Fruit fly (Drosophila melanogaster) S2 (cell line): ENCODE measurements around the gene hook.

Experiments
- CG8478 ChIP-seq: fragments of >200 bp; optimal IDR thresholded peaks from 2 replicates; lab custom pipeline; 2018
- CTCF ChIP-seq, 2 experiments: fragments of >200 bp; optimal IDR thresholded peaks; 2 replicates each; lab custom pipeline; 2018

DNA sequence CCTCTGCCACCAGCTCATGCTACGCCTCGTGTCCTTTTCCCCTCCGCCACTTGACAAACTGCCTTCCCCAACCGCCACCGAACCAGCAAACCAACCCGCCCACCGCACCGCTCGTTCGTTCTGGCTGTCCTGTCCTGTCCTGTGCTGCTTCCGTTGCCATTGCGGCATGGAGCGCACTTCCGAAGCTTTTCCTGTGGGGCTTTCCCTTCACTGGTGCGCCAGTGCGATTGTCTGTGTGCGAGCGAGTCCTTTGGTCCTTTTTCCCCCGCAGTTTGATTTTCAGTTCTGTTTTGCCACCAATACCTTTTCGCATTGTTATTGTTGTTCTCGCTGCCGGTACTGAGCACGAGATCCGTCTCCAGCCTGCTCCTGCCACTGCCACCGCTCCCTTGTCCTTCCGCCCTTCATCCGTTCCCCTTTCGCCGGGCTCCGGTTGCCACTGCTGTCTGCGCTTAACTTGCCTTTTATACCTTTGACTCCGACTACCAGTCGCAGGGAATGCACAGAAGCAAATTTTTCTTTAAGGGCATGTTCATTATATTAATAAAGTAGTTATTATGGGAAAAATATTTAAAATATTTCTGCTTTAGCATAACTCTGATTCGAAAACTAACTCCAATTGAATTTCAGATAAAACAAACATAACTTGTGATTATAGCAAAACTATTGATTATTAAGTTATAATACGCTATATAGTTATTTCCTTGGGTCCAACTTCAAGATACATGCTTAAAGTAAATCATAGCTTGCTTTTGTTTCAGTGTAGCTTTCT lies 9.1 kb downstream of the hook start:
- TF ChIP-seq CG8478 (lab: Kevin White, UChicago), result no peak
- TF ChIP-seq CTCF (optimal IDR thresholded peaks at IDR 0.05; lab: Kevin White, UChicago), result no peak
